Worm (Caenorhabditis elegans): Measurements from ENCODE around the gene dnj-19.

- TF ChIP-seq nhr-11 (tag; optimal IDR thresholded peaks at IDR 0.05) (no peak), elt-1 (tag; optimal IDR thresholded peaks at IDR 0.05) (no peak), egl-5 (tag; optimal IDR thresholded peaks at IDR 0.05) (no peak), zag-1 (tag; optimal IDR thresholded peaks at IDR 0.05) (no peak), ceh-9 (tag; optimal IDR thresholded peaks at IDR 0.05) (no peak), ztf-11 (tag; optimal IDR thresholded peaks at IDR 0.05) (no peak), unc-39 (tag; optimal IDR thresholded peaks at IDR 0.05) (no peak)
Measured at ce11 chrV:5527694-5528093, 23.0 kb upstream of the dnj-19 start.

Measured in whole organism, L3 larva.